Worm (Caenorhabditis elegans): ENCODE data around the gene lron-15.

Gene lron-15

DNA sequence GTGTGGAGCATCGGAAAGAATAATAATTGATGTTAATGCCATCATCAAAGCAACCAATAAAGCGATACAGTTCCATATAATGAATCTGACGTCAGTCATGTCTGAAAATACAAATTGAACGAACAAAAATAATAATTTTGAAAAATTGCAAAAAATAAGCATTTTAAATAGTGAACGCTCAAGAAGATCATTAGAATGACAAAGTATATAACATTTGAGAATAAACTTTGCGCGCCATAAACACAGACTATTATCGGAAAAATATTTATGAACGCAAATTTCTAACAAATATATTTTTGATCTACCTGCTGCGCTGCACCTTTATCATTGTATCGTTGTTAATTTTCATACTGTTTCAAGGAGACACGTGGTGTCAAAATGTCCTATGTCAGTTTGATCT lies 43.3 kb downstream of the lron-15 start, which contains the start of gene R05G9.3:
R05G9.3 (minus strand) TSS at position 101 of the 400 bp plus-strand sequence.
- TF ChIP-seq ahr-1 (tag; optimal IDR thresholded peaks at IDR 0.05) (no peak), odd-2 (tag; optimal IDR thresholded peaks at IDR 0.05) (no peak), nhr-232 (tag; optimal IDR thresholded peaks at IDR 0.05) (no peak), ttx-3 (tag; optimal IDR thresholded peaks at IDR 0.05) (no peak), fax-1 (tag; optimal IDR thresholded peaks at IDR 0.05) (no peak), unc-3 (GFP tag; conservative IDR thresholded peaks at IDR 0.05) (no peak), unc-3 (tag; optimal IDR thresholded peaks at IDR 0.05) (no peak), ets-4 (tag; optimal IDR thresholded peaks at IDR 0.05) (no peak), ceh-9 (tag; optimal IDR thresholded peaks at IDR 0.05) (no peak), che-1 (tag; optimal IDR thresholded peaks at IDR 0.05) (no peak), ceh-48 (tag; optimal IDR thresholded peaks at IDR 0.05) (no peak), ceh-2 (tag; optimal IDR thresholded peaks at IDR 0.05) (no peak), tbx-2 (tag; optimal IDR thresholded peaks at IDR 0.05) (no peak), tbx-7 (tag; optimal IDR thresholded peaks at IDR 0.05) (no peak), npax-4 (tag; optimal IDR thresholded peaks at IDR 0.05) (no peak), gmeb-2 (tag; optimal IDR thresholded peaks at IDR 0.05) (no peak), ztf-16 (tag; optimal IDR thresholded peaks at IDR 0.05) (no peak), ceh-19 (GFP tag; optimal IDR thresholded peaks at IDR 0.05) (no peak), elt-2 (tag; optimal IDR thresholded peaks at IDR 0.05) (no peak), K09A11.1 (tag; optimal IDR thresholded peaks at IDR 0.05; ENCODE audit: insufficient read depth) (no peak)

DNA sequence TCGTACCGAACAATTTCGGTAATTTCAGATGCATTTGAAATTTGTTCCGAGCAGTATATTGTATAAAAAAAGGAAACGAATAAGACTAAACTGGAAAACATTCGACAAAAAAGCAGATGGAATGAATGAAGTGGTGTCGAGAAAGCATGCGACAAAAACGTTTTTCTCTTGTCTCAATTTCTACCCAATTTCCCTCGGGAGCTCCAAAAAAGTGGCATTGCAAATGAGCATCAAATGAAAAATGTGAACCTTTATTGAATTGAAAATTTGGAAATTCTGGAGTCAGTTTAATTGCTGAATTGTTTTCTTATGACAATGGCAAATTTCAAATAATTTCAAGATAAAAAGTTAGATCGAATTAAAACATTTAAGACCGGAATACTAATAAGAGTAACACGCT lies 44.5 kb downstream of the lron-15 start, which contains the start of gene R05G9.5:
R05G9.5 (minus strand) TSS at position 101 of the 400 bp plus-strand sequence.
- TF ChIP-seq hlh-13 (GFP tag; optimal IDR thresholded peaks at IDR 0.05) (no peak), nfya-1 (tag; optimal IDR thresholded peaks at IDR 0.05) (no peak), K09A11.1 (tag; optimal IDR thresholded peaks at IDR 0.05; ENCODE audit: insufficient read depth) (no peak), C08G9.2 (tag; optimal IDR thresholded peaks at IDR 0.05) (no peak), gmeb-2 (tag; optimal IDR thresholded peaks at IDR 0.05) (no peak)

DNA sequence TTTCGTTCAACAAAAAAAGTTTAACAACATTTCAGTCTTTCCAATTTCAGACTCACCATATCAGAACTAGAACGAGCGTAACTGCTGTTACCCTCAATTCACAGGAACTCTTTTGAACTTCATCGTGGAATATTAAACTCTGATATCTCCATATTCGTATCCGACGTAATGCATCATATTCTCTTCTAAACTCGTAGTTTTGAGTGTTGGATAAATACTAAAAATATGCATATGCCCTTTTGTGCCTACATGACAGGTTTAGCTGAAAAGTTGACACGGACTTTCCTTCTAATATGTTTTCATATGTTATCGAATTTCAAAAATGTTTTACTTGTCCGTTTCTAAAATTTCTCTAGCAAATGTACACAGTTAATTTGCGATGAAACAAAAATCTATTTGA lies 45.6 kb downstream of the lron-15 start, which contains the start of gene twk-49:
twk-49 (minus strand) TSS at position 101 of the 400 bp plus-strand sequence.
- no peak for TF ChIP-seq sdc-2 (tag; optimal IDR thresholded peaks at IDR 0.05)
- TF ChIP-seq ceh-19 (GFP tag; optimal IDR thresholded peaks at IDR 0.05), result no peak
- TF ChIP-seq fkh-10 (GFP tag; optimal IDR thresholded peaks at IDR 0.05), result no peak
- TF ChIP-seq ceh-18 (tag; optimal IDR thresholded peaks at IDR 0.05), result no peak
- no peak for TF ChIP-seq pat-9 (tag; optimal IDR thresholded peaks at IDR 0.05)

DNA sequence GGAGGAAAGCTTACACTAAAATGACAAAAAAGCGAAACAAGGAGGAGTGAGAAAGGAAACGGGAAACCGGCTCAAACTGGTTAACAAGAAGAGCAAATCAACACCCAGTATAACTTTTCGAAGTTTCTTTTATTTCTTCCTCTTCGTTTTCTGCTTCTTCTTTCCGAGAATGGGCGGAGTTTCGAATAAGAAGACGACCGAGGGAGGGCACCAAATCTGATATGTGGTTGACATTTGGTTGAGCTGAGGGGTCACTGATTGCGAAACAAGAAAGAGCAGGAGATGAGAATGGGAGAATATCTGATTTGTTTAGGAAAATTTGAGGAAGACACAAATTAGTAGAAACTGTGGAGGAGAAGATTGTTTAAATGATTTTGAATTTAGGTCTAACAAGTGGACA lies 46.1 kb downstream of the lron-15 start:
- TF ChIP-seq fax-1 (tag; optimal IDR thresholded peaks at IDR 0.05) (no peak), unc-42 (tag; optimal IDR thresholded peaks at IDR 0.05) (peak; percentile 55), hlh-15 (tag; optimal IDR thresholded peaks at IDR 0.05) (no peak)

DNA sequence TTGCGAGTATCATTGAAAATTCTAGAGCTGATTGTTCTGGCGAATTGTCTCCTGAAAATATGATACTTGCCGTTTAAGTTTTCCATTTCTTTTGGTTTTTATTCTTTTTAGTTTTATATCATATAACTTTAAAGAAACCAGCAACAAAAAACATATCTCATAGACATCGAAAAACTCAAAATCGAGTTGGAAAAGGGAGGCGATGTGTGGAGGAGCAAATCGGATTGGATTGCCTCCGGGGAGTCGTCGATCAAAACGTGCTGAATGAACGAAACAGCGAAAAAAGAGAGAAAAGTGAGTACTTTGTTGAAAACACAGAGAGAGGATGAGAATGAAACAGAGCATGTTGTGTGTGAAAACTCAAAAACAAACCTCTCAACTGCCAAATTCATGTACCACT lies 47.6 kb downstream of the lron-15 start:
- peak; percentile 24 for TF ChIP-seq unc-42 (tag; optimal IDR thresholded peaks at IDR 0.05)
- TF ChIP-seq rnt-1 (tag; optimal IDR thresholded peaks at IDR 0.05), result no peak

DNA sequence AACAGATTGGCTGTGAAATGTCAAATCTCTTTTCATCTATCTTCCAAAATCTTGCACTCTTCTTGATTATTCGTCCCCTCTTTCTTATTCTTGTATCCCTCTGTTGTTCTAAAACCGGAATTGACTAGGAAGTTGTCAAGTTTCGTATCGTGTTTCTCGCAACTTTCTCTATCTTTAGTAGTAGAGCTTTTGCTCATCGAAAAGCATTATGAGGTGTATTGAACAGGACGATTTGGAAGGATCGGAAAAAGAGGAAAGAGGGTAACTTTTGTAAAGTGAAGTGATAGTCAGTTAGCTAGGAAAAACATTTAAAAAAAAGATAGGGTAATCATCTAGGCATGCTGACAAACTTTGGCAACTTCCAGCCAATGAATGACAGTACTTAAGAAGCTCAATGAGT lies 48.2 kb downstream of the lron-15 start:
- no peak for TF ChIP-seq gmeb-2 (tag; optimal IDR thresholded peaks at IDR 0.05)
- no peak for TF ChIP-seq nhr-11 (tag; optimal IDR thresholded peaks at IDR 0.05)
- TF ChIP-seq ztf-16 (tag; optimal IDR thresholded peaks at IDR 0.05), result no peak
- no peak for TF ChIP-seq K09A11.1 (tag; optimal IDR thresholded peaks at IDR 0.05; ENCODE audit: insufficient read depth)
- TF ChIP-seq eyg-1 (tag; optimal IDR thresholded peaks at IDR 0.05), result no peak
